Fruit fly (Drosophila melanogaster): ENCODE data around the gene RNaseX25.

RNaseX25 gene

dm6 chr3L:7996364-7996763 lies 26.0 kb downstream of the RNaseX25 start (continued):
- TF ChIP-seq hkb (optimal IDR thresholded peaks at IDR 0.05) (no peak), hkb (GFP tag; IDR thresholded peaks at IDR 0.05) (0 out of 2 replicates have a peak, but pooled peaks have one; percentile 30), CG8290 (GFP tag; optimal IDR thresholded peaks at IDR 0.05) (no peak), CG8290 (tag; optimal IDR thresholded peaks at IDR 0.05) (peak in 1 of 2 experiments; percentile 10), pum (GFP tag; optimal IDR thresholded peaks at IDR 0.05) (no peak), CG12659 (GFP tag; optimal IDR thresholded peaks at IDR 0.05) (peak; percentile 11), CG15601 (tag; optimal IDR thresholded peaks at IDR 0.05) (peak; percentile 44), Chrac-16 (GFP tag; optimal IDR thresholded peaks at IDR 0.05) (no peak), grn (GFP tag; optimal IDR thresholded peaks at IDR 0.05) (no peak), Nf-YC (tag; optimal IDR thresholded peaks at IDR 0.05) (no peak), ken (GFP tag; IDR thresholded peaks at IDR 0.05) (no peak), CG11247 (GFP tag; IDR thresholded peaks at IDR 0.05) (no peak), ham (GFP tag; IDR thresholded peaks at IDR 0.05) (no peak), CG4424 (GFP tag; optimal IDR thresholded peaks at IDR 0.05) (no peak), Scr (GFP tag; IDR thresholded peaks at IDR 0.05; ENCODE audit: partially characterized antibody) (no peak), caup (GFP tag; optimal IDR thresholded peaks at IDR 0.05; ENCODE audit: severe bottlenecking) (peak; percentile 19), CG18599 (GFP tag; optimal IDR thresholded peaks at IDR 0.05) (peak; percentile 49), CG15073 (GFP tag; optimal IDR thresholded peaks at IDR 0.05) (no peak), Elba2 (GFP tag; optimal IDR thresholded peaks at IDR 0.05) (no peak), her (GFP tag; optimal IDR thresholded peaks at IDR 0.05) (no peak), CG12769 (tag; optimal IDR thresholded peaks at IDR 0.05) (peak; percentile 65), twi (tag; optimal IDR thresholded peaks at IDR 0.05) (peak; percentile 72), eve (GFP tag; optimal IDR thresholded peaks at IDR 0.05) (no peak), E2f1 (GFP tag; IDR thresholded peaks at IDR 0.05) (no peak), CG9215 (GFP tag; IDR thresholded peaks at IDR 0.05) (no peak), mld (GFP tag; IDR thresholded peaks at IDR 0.05; ENCODE audit: partially characterized antibody) (no peak), CG12219 (GFP tag; optimal IDR thresholded peaks at IDR 0.05) (peak; percentile 1), bsh (GFP tag; optimal IDR thresholded peaks at IDR 0.05) (peak in 1 of 2 experiments; percentile 1), HLH4C (GFP tag; IDR thresholded peaks at IDR 0.05; ENCODE audit: partially characterized antibody) (no peak), peb (GFP tag; IDR thresholded peaks at IDR 0.05) (no peak), Fer2 (tag; optimal IDR thresholded peaks at IDR 0.05) (no peak), CG7963 (GFP tag; IDR thresholded peaks at IDR 0.05; ENCODE audit: partially characterized antibody) (no peak), Awh (GFP tag; IDR thresholded peaks at IDR 0.05) (peak; percentile 26; the same call in 1 of the 2 replicates), CG2678 (tag; optimal IDR thresholded peaks at IDR 0.05) (peak; percentile 33), CG18262 (tag; optimal IDR thresholded peaks at IDR 0.05) (peak; percentile 7), Med (GFP tag) (peak; percentile 84), CG4282 (GFP tag; optimal IDR thresholded peaks at IDR 0.05) (no peak), CG9609 (GFP tag; optimal IDR thresholded peaks at IDR 0.05) (no peak), D19B (GFP tag; optimal IDR thresholded peaks at IDR 0.05) (no peak), CG12236 (GFP tag; optimal IDR thresholded peaks at IDR 0.05) (no peak), CG6272 (GFP tag; IDR thresholded peaks at IDR 0.05) (no peak), CG2875 (GFP tag; optimal IDR thresholded peaks at IDR 0.05) (peak; percentile 36), Rfx (GFP tag; IDR thresholded peaks at IDR 0.05) (no peak), CG4854 (GFP tag; optimal IDR thresholded peaks at IDR 0.05) (no peak), onecut (GFP tag; IDR thresholded peaks at IDR 0.05) (peak; percentile 10; the same call in 1 of the 2 replicates), NFAT (GFP tag; IDR thresholded peaks at IDR 0.05) (no peak), Doc3 (GFP tag; IDR thresholded peaks at IDR 0.05; ENCODE audit: partially characterized antibody) (no peak), so (GFP tag; IDR thresholded peaks at IDR 0.05) (peak; percentile 79; the same call in 2 of the 3 replicates), CG1603 (tag; optimal IDR thresholded peaks at IDR 0.05) (peak; percentile 15), CG3847 (GFP tag; IDR thresholded peaks at IDR 0.05) (no peak), CG31441 (GFP tag; IDR thresholded peaks at IDR 0.05) (no peak), CG4404 (GFP tag; IDR thresholded peaks at IDR 0.05) (no peak)

All from whole organism, embryonic.